Fruit fly (Drosophila melanogaster) whole organism: Measurements from ENCODE around the gene ND-13A.

Source experiments
- CG8478 ChIP-seq: fragments of >200 bp; optimal IDR thresholded peaks from 2 replicates; lab custom pipeline; 2018; ENCODE audit warnings: inconsistent platforms
- Dll ChIP-seq: fragments of >200 bp; optimal IDR thresholded peaks from 2 replicates; lab custom pipeline; 2017
- pan ChIP-seq: fragments of >200 bp; optimal IDR thresholded peaks from 2 replicates; lab custom pipeline; 2017
- psq ChIP-seq: fragments of >200 bp; optimal IDR thresholded peaks from 2 replicates; lab custom pipeline; 2017
- usp ChIP-seq: fragments of >200 bp; optimal IDR thresholded peaks from 2 replicates; lab custom pipeline; 2017; ENCODE audit warnings: missing biosample characterization, missing genetic modification characterization, mixed read lengths

DNA sequence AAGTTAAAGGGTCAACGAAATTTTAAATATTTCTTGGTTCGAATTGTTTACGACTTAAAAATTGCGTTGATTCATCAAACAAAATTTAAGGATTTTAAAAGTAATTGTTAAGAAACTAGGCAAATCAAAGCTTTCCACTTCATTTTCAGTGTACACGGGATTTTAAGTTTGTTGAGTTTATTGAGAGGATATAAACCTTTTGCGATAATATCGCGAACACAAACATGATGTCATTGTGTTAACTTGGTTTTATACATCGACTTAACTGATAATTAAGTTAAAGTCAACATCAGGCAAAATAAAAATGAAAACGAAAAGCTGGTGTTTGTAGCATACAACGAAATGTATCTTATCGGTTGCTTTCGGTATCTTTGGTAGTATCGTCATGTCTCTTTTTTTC is 17.0 kb upstream of the ND-13A start:
- TF ChIP-seq psq (lab: Kevin White, UChicago): no peak
- no peak for TF ChIP-seq pan (lab: Kevin White, UChicago)
- TF ChIP-seq CG8478 (lab: Kevin White, UChicago): no peak
- no peak for TF ChIP-seq usp
- no peak for TF ChIP-seq Dll (lab: Kevin White, UChicago)
